Fruit fly (Drosophila melanogaster) whole organism, prepupa: ENCODE measurements around the gene CG14694.

ENCODE experiments used
- Blimp-1 ChIP-seq: fragments of 200-800 bp; sonication (Bioruptor generic); optimal IDR thresholded peaks from 3 replicates; lab custom pipeline; 2017; ENCODE audit warnings: missing biosample characterization, missing genetic modification characterization, mild to moderate bottlenecking, moderate library complexity, missing genetic modification reagents
- CG10669 ChIP-seq: fragments of 200-800 bp; sonication (Bioruptor generic); optimal IDR thresholded peaks from 3 replicates; lab custom pipeline; 2018; ENCODE audit warnings: missing biosample characterization, mild to moderate bottlenecking, missing genetic modification characterization, moderate library complexity
- CG11762 ChIP-seq: fragments of 200-800 bp; sonication (Bioruptor generic); optimal IDR thresholded peaks from 3 replicates; lab custom pipeline; 2016; ENCODE audit warnings: missing biosample characterization, missing genetic modification characterization; ENCODE audit not compliant: insufficient read depth
- CG15336 ChIP-seq: fragments of 200-800 bp; sonication (Bioruptor generic); IDR thresholded peaks from 2 replicates; pipeline ENCODE4 v1.3.6; 2022; ENCODE audit warnings: missing biosample characterization, missing genetic modification characterization
- CG1621 ChIP-seq: fragments of 200-800 bp; sonication (Bioruptor generic); optimal IDR thresholded peaks from 3 replicates; lab custom pipeline; 2018; ENCODE audit warnings: missing biosample characterization, mild to moderate bottlenecking, missing genetic modification characterization
- CG3032 ChIP-seq: fragments of 200-800 bp; optimal IDR thresholded peaks from 2 replicates; lab custom pipeline; 2019; ENCODE audit warnings: missing biosample characterization, mild to moderate bottlenecking, missing genetic modification characterization, moderate library complexity
- CG4318 ChIP-seq: fragments of 200-800 bp; sonication (Bioruptor generic); optimal IDR thresholded peaks from 3 replicates; lab custom pipeline; 2017; ENCODE audit warnings: missing biosample characterization, mild to moderate bottlenecking, missing genetic modification characterization
- CG8119 ChIP-seq: fragments of 200-800 bp; sonication (Bioruptor generic); IDR thresholded peaks from 3 replicates; pipeline ENCODE4 v1.3.6; 2022; ENCODE audit warnings: missing biosample characterization, missing genetic modification characterization
- CG8319 ChIP-seq: fragments of 200-800 bp; sonication (Bioruptor generic); optimal IDR thresholded peaks from 3 replicates; lab custom pipeline; 2016; ENCODE audit warnings: missing biosample characterization, missing genetic modification characterization
- dsx ChIP-seq: fragments of 200-800 bp; optimal IDR thresholded peaks from 3 replicates; lab custom pipeline; 2019; ENCODE audit warnings: missing biosample characterization, mild to moderate bottlenecking, missing genetic modification characterization, moderate library complexity; ENCODE audit not compliant: poor library complexity, severe bottlenecking

- TF ChIP-seq CG4318 (no peak), CG3032 (no peak), CG1621 (no peak), Blimp-1 (GFP tag; lab: Kevin White, UChicago) (no peak), CG8319 (GFP tag; lab: Kevin White, UChicago) (no peak), CG15336 (GFP tag; lab: Robert Waterston, UW) (no peak), CG11762 (GFP tag; lab: Kevin White, UChicago) (no peak), CG8119 (GFP tag; lab: Robert Waterston, UW) (no peak), dsx (GFP tag; lab: Kevin White, UChicago) (no peak), CG10669 (GFP tag; lab: Kevin White, UChicago) (no peak)
These were observed 19.6 kb upstream of the CG14694 start, which contains the start of gene CG14695 for dm6 chr3R:10879219-10879618.
